Worm (Caenorhabditis elegans) whole organism, early embryonic: ENCODE data around the gene C05C10.8.

Source experiments
- B0310.2 ChIP-seq: sonication (generic microtip); optimal IDR thresholded peaks from 2 replicates; lab custom pipeline; 2016; ENCODE audit warnings: mild to moderate bottlenecking, missing genetic modification characterization, missing compliant biosample characterization
- aly-1 ChIP-seq: sonication (generic microtip); optimal IDR thresholded peaks from 2 replicates; lab custom pipeline; 2016; ENCODE audit warnings: missing genetic modification characterization, missing compliant biosample characterization
- ama-1 ChIP-seq: fragments of 150-350 bp; optimal IDR thresholded peaks from 2 replicates; lab custom pipeline; 2014
- ceh-13 ChIP-seq: fragments of 200-800 bp; sonication (Bioruptor generic); optimal IDR thresholded peaks from 2 replicates; lab custom pipeline; 2018; ENCODE audit warnings: mild to moderate bottlenecking, missing genetic modification characterization, missing compliant biosample characterization
- ceh-36 ChIP-seq: sonication (generic microtip); optimal IDR thresholded peaks from 2 replicates; lab custom pipeline; 2016; ENCODE audit warnings: missing genetic modification characterization, inconsistent platforms, missing compliant biosample characterization
- ets-7 ChIP-seq: sonication (generic microtip); optimal IDR thresholded peaks from 2 replicates; lab custom pipeline; 2016; ENCODE audit warnings: missing genotype, missing genetic modification characterization, missing compliant biosample characterization
- flt-1 ChIP-seq: fragments of 200-800 bp; sonication (Bioruptor generic); IDR thresholded peaks from 2 replicates; pipeline ENCODE4 v1.3.6; 2022; ENCODE audit warnings: missing genetic modification characterization, missing compliant biosample characterization
- hmg-4 ChIP-seq: fragments of 200-800 bp; sonication (Bioruptor generic); optimal IDR thresholded peaks from 2 replicates; lab custom pipeline; 2018; ENCODE audit warnings: mild to moderate bottlenecking, missing genetic modification characterization, missing compliant biosample characterization
- pes-1 ChIP-seq: fragments of 200-800 bp; sonication (Bioruptor generic); IDR thresholded peaks from 2 replicates; pipeline ENCODE4 v1.3.6; 2022; ENCODE audit warnings: missing genetic modification reagents, missing genetic modification characterization, missing compliant biosample characterization
- tbx-11 ChIP-seq: fragments of 200-800 bp; sonication (Bioruptor generic); IDR thresholded peaks from 2 replicates; pipeline ENCODE4 v1.3.6; 2022; ENCODE audit warnings: missing genetic modification characterization, missing compliant biosample characterization
- tbx-37 ChIP-seq: fragments of 200-800 bp; sonication (Bioruptor generic); conservative IDR thresholded peaks from 2 replicates; pipeline ENCODE4 v1.3.6; 2022; ENCODE audit warnings: missing genetic modification reagents, missing genetic modification characterization, missing compliant biosample characterization

DNA sequence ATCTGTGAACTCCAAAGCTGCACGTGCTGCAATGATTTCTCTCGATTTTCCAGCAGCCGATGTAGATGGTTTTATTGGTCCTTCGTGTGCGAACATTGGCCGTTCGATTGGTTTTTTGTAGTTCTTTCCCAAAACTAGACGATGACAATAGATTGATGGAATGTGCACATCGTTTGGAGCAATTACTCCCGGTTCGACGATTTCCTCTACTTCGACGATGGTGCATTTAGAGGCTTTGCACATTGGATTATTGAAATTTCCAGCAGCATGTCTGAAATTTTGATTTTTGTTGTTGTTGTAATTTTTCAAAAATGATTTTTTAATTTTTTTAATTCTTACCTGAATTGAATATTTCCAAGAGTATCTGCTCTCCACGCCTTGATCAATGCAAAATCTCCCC lies 17.9 kb upstream of the C05C10.8 start:
- no peak for TF ChIP-seq B0310.2 (tag; lab: Kevin White, UChicago)
- TF ChIP-seq ama-1 (lab: Kevin White, UChicago), result no peak
- TF ChIP-seq tbx-37 (GFP tag; lab: Robert Waterston, UW), result no peak
- no peak for TF ChIP-seq tbx-11 (GFP tag; lab: Robert Waterston, UW)
- TF ChIP-seq ceh-36 (tag; lab: Kevin White, UChicago), result no peak
- no peak for TF ChIP-seq ets-7
- no peak for TF ChIP-seq pes-1 (GFP tag; lab: Robert Waterston, UW)
- no peak for TF ChIP-seq hmg-4 (GFP tag; lab: Kevin White, UChicago)
- TF ChIP-seq ceh-13 (GFP tag; lab: Kevin White, UChicago), result no peak
- TF ChIP-seq aly-1 (tag; lab: Kevin White, UChicago), result no peak
- TF ChIP-seq flt-1 (GFP tag; lab: Robert Waterston, UW), result no peak
